Worm (Caenorhabditis elegans) whole organism, L3 larva: ENCODE results near the gene gei-1.

Experiments
- R02D3.7 ChIP-seq: fragments of 150-350 bp; optimal IDR thresholded peaks from 2 replicates; lab custom pipeline; 2014; ENCODE audit warnings: missing biosample characterization, missing genetic modification characterization
- ZK546.5 ChIP-seq: sonication (generic microtip); optimal IDR thresholded peaks from 2 replicates; lab custom pipeline; 2017; ENCODE audit warnings: missing biosample characterization, missing genetic modification characterization
- aly-2 ChIP-seq: fragments of 150-350 bp; optimal IDR thresholded peaks from 2 replicates; lab custom pipeline; 2014; ENCODE audit warnings: missing biosample characterization, missing genetic modification characterization
- ama-1 ChIP-seq: fragments of 150-350 bp; optimal IDR thresholded peaks from 2 replicates; lab custom pipeline; 2018
- ceh-16 ChIP-seq: sonication (generic microtip); optimal IDR thresholded peaks from 2 replicates; lab custom pipeline; 2017; ENCODE audit warnings: missing biosample characterization, missing genetic modification characterization
- ceh-28 ChIP-seq: fragments of 150-350 bp; optimal IDR thresholded peaks from 2 replicates; lab custom pipeline; 2014; ENCODE audit warnings: missing biosample characterization, missing genetic modification reagents, missing genetic modification characterization
- ceh-82 ChIP-seq: fragments of 150-350 bp; optimal IDR thresholded peaks from 2 replicates; lab custom pipeline; 2014; ENCODE audit warnings: missing biosample characterization, missing genetic modification characterization
- daf-12 ChIP-seq: fragments of 150-350 bp; optimal IDR thresholded peaks from 2 replicates; lab custom pipeline; 2014; ENCODE audit warnings: missing biosample characterization, missing genetic modification reagents, missing genetic modification characterization
- egl-27 ChIP-seq: sonication (generic microtip); optimal IDR thresholded peaks from 4 replicates; lab custom pipeline; 2017; ENCODE audit warnings: missing biosample characterization, missing genetic modification reagents, missing genetic modification characterization
- egl-5 ChIP-seq: fragments of 150-350 bp; optimal IDR thresholded peaks from 2 replicates; lab custom pipeline; 2017; ENCODE audit warnings: missing biosample characterization, missing genetic modification reagents, missing genetic modification characterization, inconsistent platforms
- elt-1 ChIP-seq: fragments of 150-350 bp; optimal IDR thresholded peaks from 2 replicates; lab custom pipeline; 2014; ENCODE audit warnings: missing biosample characterization, missing genetic modification characterization
- elt-2 ChIP-seq: sonication (generic microtip); optimal IDR thresholded peaks from 2 replicates; lab custom pipeline; 2016; ENCODE audit warnings: missing genetic modification reagents, mild to moderate bottlenecking, missing genetic modification characterization, missing compliant biosample characterization
- fos-1 ChIP-seq: fragments of 150-350 bp; optimal IDR thresholded peaks from 2 replicates; lab custom pipeline; 2014; ENCODE audit warnings: missing biosample characterization, missing genetic modification characterization
- jun-1 ChIP-seq: fragments of 150-350 bp; optimal IDR thresholded peaks from 2 replicates; lab custom pipeline; 2014; ENCODE audit warnings: missing biosample characterization, missing genetic modification reagents, missing genetic modification characterization
- lin-15B ChIP-seq: fragments of 150-350 bp; optimal IDR thresholded peaks from 2 replicates; lab custom pipeline; 2014; ENCODE audit warnings: missing biosample characterization, missing genetic modification characterization
- lin-39 ChIP-seq: fragments of 150-350 bp; optimal IDR thresholded peaks from 2 replicates; lab custom pipeline; 2018; ENCODE audit warnings: missing biosample characterization, missing genetic modification reagents, missing genetic modification characterization
- mdl-1 ChIP-seq: fragments of 150-350 bp; optimal IDR thresholded peaks from 2 replicates; lab custom pipeline; 2014; ENCODE audit warnings: missing biosample characterization, missing genetic modification characterization
- mml-1 ChIP-seq: fragments of 150-350 bp; sonication (generic microtip); optimal IDR thresholded peaks from 3 replicates; lab custom pipeline; 2014; ENCODE audit warnings: missing biosample characterization, missing genetic modification characterization
- nfya-1 ChIP-seq: sonication (generic microtip); optimal IDR thresholded peaks from 2 replicates; lab custom pipeline; 2017; ENCODE audit warnings: missing genetic modification characterization, mild to moderate bottlenecking, missing compliant biosample characterization, antibody characterized with exemption, moderate library complexity; ENCODE audit not compliant: insufficient read depth
- nhr-11 ChIP-seq: fragments of 150-350 bp; optimal IDR thresholded peaks from 2 replicates; lab custom pipeline; 2014; ENCODE audit warnings: missing biosample characterization, missing genetic modification characterization
- nhr-12 ChIP-seq: fragments of 150-350 bp; optimal IDR thresholded peaks from 2 replicates; lab custom pipeline; 2014; ENCODE audit warnings: missing biosample characterization, missing genetic modification characterization
- nhr-237 ChIP-seq: fragments of 150-350 bp; optimal IDR thresholded peaks from 2 replicates; lab custom pipeline; 2014; ENCODE audit warnings: missing biosample characterization, missing genetic modification characterization
- nhr-28 ChIP-seq: fragments of 150-350 bp; optimal IDR thresholded peaks from 2 replicates; lab custom pipeline; 2014; ENCODE audit warnings: missing biosample characterization, missing genetic modification characterization
- nhr-43 ChIP-seq: sonication (generic microtip); optimal IDR thresholded peaks from 2 replicates; lab custom pipeline; 2016; ENCODE audit warnings: mild to moderate bottlenecking, missing genetic modification characterization, missing compliant biosample characterization; ENCODE audit not compliant: poor library complexity, severe bottlenecking
- nhr-67 ChIP-seq: fragments of 150-350 bp; optimal IDR thresholded peaks from 2 replicates; lab custom pipeline; 2014; ENCODE audit warnings: missing biosample characterization, missing genetic modification characterization
- pha-4 ChIP-seq: fragments of 150-350 bp; optimal IDR thresholded peaks from 2 replicates; lab custom pipeline; 2014; ENCODE audit warnings: missing biosample characterization, missing genetic modification reagents, missing genetic modification characterization
- pqm-1 ChIP-seq: fragments of 150-350 bp; optimal IDR thresholded peaks from 2 replicates; lab custom pipeline; 2017; ENCODE audit warnings: missing biosample characterization, missing genetic modification characterization, inconsistent platforms
- skn-1 ChIP-seq: fragments of 150-350 bp; optimal IDR thresholded peaks from 2 replicates; lab custom pipeline; 2014; ENCODE audit warnings: missing biosample characterization, missing genetic modification characterization
- snpc-4 ChIP-seq: fragments of 150-350 bp; optimal IDR thresholded peaks from 2 replicates; lab custom pipeline; 2014; ENCODE audit warnings: missing biosample characterization, missing genetic modification characterization
- tbx-2 ChIP-seq: sonication (generic microtip); optimal IDR thresholded peaks from 2 replicates; lab custom pipeline; 2016; ENCODE audit warnings: mild to moderate bottlenecking, missing genetic modification characterization, missing compliant biosample characterization
- unc-39 ChIP-seq: sonication (generic microtip); optimal IDR thresholded peaks from 4 replicates; lab custom pipeline; 2017; ENCODE audit warnings: missing biosample characterization, missing genetic modification characterization
- zag-1 ChIP-seq: fragments of 150-350 bp; optimal IDR thresholded peaks from 2 replicates; lab custom pipeline; 2014; ENCODE audit warnings: missing biosample characterization, missing genetic modification characterization

The gei-1 gene

DNA sequence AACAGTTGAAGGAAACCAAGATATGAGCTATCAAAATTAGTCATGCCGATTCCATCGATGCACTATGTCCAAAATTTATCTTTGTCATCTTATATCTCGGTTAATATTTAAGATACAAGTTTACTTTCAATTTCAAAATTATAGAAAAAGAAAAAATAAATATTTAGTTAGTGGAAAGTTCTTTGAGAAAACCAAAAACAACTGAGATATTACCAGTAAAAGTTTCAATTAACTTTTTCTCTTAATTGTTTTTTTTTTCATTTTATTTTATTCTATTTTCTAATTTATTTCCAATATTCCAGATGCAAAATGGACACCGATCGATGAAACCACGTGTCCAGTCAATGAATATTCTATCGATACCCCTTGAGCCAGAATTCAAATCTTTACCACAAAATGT lies at the start of gene gei-1:
Gene gei-1, plus strand, starts transcription at position 301 of the 400 bp plus-strand sequence.
- no peak for TF ChIP-seq elt-2 (tag; lab: Kevin White, UChicago)
- TF ChIP-seq nhr-237 (tag; lab: Kevin White, UChicago) = no peak
- TF ChIP-seq unc-39 (tag; lab: Kevin White, UChicago) = no peak

DNA sequence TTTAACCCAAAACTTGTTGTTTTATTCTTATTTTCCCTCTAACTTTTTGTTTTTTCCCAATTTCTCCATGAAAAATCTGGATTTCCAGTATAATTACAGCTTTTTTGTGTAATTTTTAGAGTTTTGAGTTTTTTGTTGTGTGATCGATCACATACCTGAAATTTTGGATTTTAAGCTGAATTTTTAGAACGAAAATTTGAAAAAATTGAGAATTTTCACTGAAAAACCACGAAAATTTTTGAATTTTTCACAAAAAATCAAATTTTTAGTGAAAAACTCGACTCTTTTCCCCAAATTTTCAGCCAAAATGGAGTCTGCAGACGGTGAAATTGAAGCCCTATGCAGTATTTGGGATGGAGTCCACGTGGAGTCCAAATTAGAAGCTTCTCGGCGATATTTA lies 47.5 kb upstream of the gei-1 start, which contains the start of gene Y53G8AR.5:
Gene Y53G8AR.5, plus strand, starts transcription at position 301 of the 400 bp plus-strand sequence.
- TF ChIP-seq egl-27 (no peak), elt-1 (tag; lab: Kevin White, UChicago) (no peak), egl-5 (tag; lab: Kevin White, UChicago) (no peak), elt-2 (tag; lab: Kevin White, UChicago) (no peak), ceh-16 (tag; lab: Kevin White, UChicago) (no peak), nhr-28 (tag; lab: Kevin White, UChicago) (no peak), ceh-28 (tag; lab: Kevin White, UChicago) (no peak), nhr-11 (tag; lab: Kevin White, UChicago) (no peak), lin-15B (no peak), aly-2 (tag; lab: Kevin White, UChicago) (no peak), mdl-1 (tag; lab: Kevin White, UChicago) (no peak), R02D3.7 (tag; lab: Kevin White, UChicago) (no peak), skn-1 (tag; lab: Kevin White, UChicago) (no peak), pqm-1 (tag; lab: Kevin White, UChicago) (no peak), ZK546.5 (tag; lab: Kevin White, UChicago) (no peak)

DNA sequence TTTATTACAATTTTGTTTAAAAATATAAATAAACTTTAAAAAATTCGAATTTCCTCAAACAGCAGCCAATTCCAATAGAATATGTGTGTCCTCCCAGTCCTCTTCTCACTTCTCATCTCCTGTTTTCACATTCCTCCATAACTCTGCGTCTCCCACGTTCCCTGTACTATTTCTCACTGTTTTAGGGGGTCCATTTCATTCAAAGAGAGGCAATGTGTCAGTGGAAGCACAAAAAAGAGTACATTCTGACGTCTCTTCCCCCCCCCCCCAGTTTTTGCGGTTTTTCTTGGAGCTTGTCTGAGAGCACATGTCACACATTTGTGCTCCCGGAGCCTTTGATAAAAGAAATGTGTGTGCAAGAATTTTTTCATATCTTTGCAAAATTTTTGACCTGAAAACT lies 40.1 kb upstream of the gei-1 start:
- TF ChIP-seq pqm-1 (tag; lab: Kevin White, UChicago) (no peak), nfya-1 (tag; lab: Kevin White, UChicago) (peak; percentile 47), zag-1 (tag; lab: Kevin White, UChicago) (no peak), lin-39 (tag; lab: Kevin White, UChicago) (peak; percentile 51), daf-12 (tag; lab: Kevin White, UChicago) (no peak), R02D3.7 (tag; lab: Kevin White, UChicago) (no peak), ceh-28 (tag; lab: Kevin White, UChicago) (no peak), jun-1 (tag; lab: Kevin White, UChicago) (no peak), nhr-237 (tag; lab: Kevin White, UChicago) (no peak), fos-1 (tag; lab: Kevin White, UChicago) (no peak), nhr-28 (tag; lab: Kevin White, UChicago) (no peak), nhr-12 (no peak), snpc-4 (tag; lab: Kevin White, UChicago) (no peak), ama-1 (lab: Kevin White, UChicago) (no peak), unc-39 (tag; lab: Kevin White, UChicago) (no peak), tbx-2 (tag; lab: Kevin White, UChicago) (no peak), nhr-11 (tag; lab: Kevin White, UChicago) (no peak), elt-1 (tag; lab: Kevin White, UChicago) (no peak), egl-5 (tag; lab: Kevin White, UChicago) (peak; percentile 71), nhr-67 (tag; lab: Kevin White, UChicago) (no peak), nhr-43 (tag; lab: Kevin White, UChicago) (no peak), mml-1 (tag; lab: Kevin White, UChicago) (no peak), lin-15B (no peak)

DNA sequence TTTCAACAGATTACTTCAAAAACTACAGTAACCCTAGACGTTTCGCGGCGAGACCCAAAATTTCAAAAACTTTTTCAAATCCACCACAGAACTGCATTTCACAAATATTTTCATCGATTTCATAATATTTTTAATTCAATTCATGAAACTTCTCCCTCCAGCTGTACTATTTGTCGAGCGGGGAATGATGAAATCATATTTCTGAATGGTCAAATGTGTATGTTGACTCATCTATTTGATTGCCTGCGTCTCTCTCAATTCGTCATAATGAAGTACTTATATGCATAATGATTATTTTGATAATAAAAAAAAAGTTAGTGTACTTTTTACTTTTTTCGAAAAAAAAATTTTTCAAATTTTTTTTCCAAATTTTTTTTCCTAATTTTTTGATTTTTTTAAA lies 38.4 kb upstream of the gei-1 start:
- TF ChIP-seq ceh-82 (tag; lab: Kevin White, UChicago) (no peak), pqm-1 (tag; lab: Kevin White, UChicago) (peak; percentile 33), pha-4 (tag; lab: Kevin White, UChicago) (peak; percentile 86), jun-1 (tag; lab: Kevin White, UChicago) (peak; percentile 58), fos-1 (tag; lab: Kevin White, UChicago) (peak; percentile 41)

ce11 chrIII:3307379-3307778 lies 37.3 kb upstream of the gei-1 start:
- TF ChIP-seq pha-4 (tag; lab: Kevin White, UChicago) (peak; percentile 97), ceh-16 (tag; lab: Kevin White, UChicago) (no peak), mml-1 (tag; lab: Kevin White, UChicago) (no peak)
- TF ChIP-seq, all 47 proteins: peak for 1
